Worm (Caenorhabditis elegans) whole organism, dauer: Measurements from ENCODE around the gene pudl-2.
"Not testable (repeated sequence)": the region's sequence is repeated elsewhere in the genome, so short reads cannot be mapped to it uniquely, and the experiment has no call there.

Experiments
- unc-62 ChIP-seq: sonication (generic microtip); optimal IDR thresholded peaks from 2 replicates; lab custom pipeline; 2017; ENCODE audit warnings: missing biosample characterization, missing genetic modification reagents, missing genetic modification characterization

pudl-2 gene

ce11 chrIV:2834516-2834915 lies at the start of gene pudl-2:
pudl-2 (plus strand) TSS chrIV:2834816.
- no peak for TF ChIP-seq unc-62 (GFP tag; lab: Kevin White, UChicago)

- TF ChIP-seq unc-62 (GFP tag; lab: Kevin White, UChicago) = no peak
Measured at ce11 chrIV:2785057-2785456, 49.6 kb upstream of the pudl-2 start.

DNA sequence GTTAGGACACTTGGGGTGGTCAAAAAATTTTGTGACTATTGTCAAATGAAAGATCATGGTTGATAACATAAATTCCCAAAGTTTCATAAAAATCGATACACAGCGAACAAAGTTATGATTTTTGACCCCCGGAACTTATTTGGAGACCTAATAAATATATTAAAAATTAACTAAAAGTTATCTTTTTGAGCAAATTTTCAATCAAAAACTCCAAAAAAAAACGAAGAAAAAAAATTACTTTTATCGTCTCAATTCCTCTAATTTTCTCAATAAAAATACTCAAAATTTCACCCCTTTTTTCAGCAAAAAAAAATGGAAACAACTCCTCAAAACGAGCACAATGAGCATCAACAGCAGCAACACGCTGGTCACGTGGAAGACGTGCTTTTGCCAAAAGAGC lies 46.2 kb upstream of the pudl-2 start, which contains the start of gene atln-1:
Gene atln-1 (plus strand): TSS at position 301 of the 400 bp plus-strand sequence.
- not testable (repeated sequence) for TF ChIP-seq unc-62 (GFP tag; lab: Kevin White, UChicago)

- no peak for TF ChIP-seq unc-62 (GFP tag; lab: Kevin White, UChicago)
Measured at ce11 chrIV:2793956-2794355, 40.7 kb upstream of the pudl-2 start.

DNA sequence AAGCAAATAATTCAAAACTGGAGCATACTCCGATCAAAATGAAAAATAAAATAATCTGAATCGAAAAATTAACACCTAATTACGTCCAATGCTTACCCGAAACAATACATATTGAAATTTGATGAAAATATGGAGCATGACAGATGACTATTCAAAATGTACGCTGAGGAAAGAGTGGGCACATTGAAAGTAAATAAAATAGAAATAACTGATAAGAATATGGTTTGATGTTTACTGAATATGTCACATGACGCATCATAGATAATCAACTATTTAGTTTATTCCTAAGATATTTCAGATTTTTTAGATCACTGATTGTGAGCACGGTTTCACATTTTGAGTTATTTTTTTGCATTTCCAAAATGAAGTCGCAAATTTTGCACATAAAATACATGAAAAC lies 36.3 kb upstream of the pudl-2 start, which contains the start of gene Y54G2A.52:
Gene Y54G2A.52 (minus strand): TSS at position 348 of the 400 bp plus-strand sequence.
- TF ChIP-seq unc-62 (GFP tag; lab: Kevin White, UChicago) = no peak

DNA sequence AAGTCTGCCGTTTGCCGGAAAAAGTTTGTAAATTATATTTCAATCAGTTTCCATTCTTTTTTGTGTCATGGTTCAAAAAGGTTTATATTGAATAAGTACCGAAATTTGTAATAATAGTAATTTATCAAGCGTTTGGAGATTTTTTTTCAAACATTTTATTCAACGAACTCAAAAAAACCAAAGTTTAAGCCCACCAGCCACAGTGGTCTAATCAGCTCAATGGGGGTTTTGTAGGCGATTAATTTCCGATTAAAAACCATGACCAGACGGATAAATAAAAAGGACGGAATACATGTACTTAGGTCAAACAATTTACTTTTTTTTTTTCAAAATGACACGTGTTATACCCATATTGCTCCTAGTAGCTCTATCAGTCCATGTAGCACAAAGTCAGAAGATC lies 35.2 kb upstream of the pudl-2 start, which contains the start of gene Y54G2A.10:
Gene Y54G2A.10 (plus strand): TSS at position 301 of the 400 bp plus-strand sequence.
- TF ChIP-seq unc-62 (GFP tag; lab: Kevin White, UChicago) = no peak

- TF ChIP-seq unc-62 (GFP tag; lab: Kevin White, UChicago) = no peak
Measured at ce11 chrIV:2799890-2800289, 34.7 kb upstream of the pudl-2 start.

DNA sequence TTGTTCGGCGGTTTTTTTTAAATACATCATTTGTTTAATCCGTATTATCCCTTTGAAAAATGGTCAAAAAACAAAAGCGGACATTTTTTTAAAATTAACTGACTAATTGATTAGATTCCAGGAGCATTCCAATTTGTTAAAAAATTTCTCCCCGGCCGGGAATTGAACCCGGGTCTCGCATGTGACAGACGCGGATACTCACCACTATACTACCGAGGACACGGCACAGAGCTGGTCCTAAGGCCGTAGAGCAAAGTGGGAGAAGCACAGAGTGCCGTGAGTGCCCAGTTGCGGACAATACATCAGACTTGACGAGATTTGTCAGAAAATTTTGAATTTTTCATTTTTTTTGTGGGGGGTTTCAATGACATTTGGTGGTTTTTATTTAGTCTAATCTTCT lies 33.6 kb upstream of the pudl-2 start:
- TF ChIP-seq unc-62 (GFP tag; lab: Kevin White, UChicago) = no peak

DNA sequence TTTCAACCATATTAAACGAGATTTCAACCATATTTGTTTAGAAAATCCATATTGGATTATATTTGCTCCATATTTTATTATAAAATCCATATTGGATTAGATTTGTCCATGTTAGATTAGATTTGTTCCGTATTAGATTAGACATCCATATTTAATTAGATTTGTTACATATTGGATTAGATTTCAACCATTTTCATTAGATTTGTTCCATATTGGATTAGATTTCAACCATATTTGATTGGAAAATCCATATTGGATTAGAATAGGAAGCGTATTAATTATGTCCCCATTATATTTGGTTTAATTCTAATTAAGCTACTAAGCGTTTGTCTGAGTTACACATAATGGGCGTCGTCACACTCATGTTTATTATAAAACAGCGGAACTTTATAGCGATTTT lies 33.1 kb upstream of the pudl-2 start, which contains the start of gene Y54G2A.44:
Gene Y54G2A.44 (plus strand): TSS at position 301 of the 400 bp plus-strand sequence.
- not testable (repeated sequence) for TF ChIP-seq unc-62 (GFP tag; lab: Kevin White, UChicago)

DNA sequence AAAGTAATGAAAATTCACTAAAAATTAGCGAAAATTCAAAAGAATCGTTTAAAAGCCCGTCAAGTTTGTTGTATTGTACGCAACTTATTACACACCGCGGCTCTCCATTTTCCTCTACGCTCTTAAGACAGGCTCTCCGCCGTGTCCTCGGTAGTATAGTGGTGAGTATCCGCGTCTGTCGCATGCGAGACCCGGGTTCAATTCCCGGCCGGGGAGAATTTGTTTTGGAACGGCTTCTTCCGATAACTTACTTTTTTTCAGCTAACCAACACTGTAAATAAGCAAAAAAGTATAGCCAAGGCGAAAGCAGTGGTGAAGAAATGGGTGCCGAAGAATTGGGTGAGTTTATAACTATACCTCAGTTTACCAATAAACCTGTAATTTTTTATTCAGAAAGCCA lies 32.4 kb upstream of the pudl-2 start:
- TF ChIP-seq unc-62 (GFP tag; lab: Kevin White, UChicago) = no peak

DNA sequence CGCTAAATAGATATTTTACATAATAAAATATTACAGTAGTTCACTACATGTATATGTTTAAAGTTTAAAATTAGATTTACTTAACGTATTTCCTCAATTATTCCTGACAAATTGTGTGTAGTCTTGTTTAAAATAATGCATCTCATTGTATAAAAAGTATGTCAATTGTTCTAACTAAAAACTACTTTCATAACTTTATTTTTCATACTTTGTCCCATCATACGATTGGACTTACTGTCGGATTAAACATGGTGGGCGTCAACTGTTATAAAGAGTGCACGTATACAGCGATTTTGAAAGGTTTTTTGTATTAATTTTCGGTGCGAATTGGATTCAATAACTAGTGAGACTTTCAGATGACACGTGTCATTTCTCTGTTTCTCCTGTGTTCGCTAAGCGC lies 31.0 kb upstream of the pudl-2 start, which contains the start of gene Y54G2A.32:
Gene Y54G2A.32 (plus strand): TSS at position 301 of the 400 bp plus-strand sequence.
- no peak for TF ChIP-seq unc-62 (GFP tag; lab: Kevin White, UChicago)

- no peak for TF ChIP-seq unc-62 (GFP tag; lab: Kevin White, UChicago)
Measured at ce11 chrIV:2805525-2805924, 29.1 kb upstream of the pudl-2 start, which contains the start of gene Y54G2A.45. Y54G2A.45 (plus strand) TSS chrIV:2805857.

DNA sequence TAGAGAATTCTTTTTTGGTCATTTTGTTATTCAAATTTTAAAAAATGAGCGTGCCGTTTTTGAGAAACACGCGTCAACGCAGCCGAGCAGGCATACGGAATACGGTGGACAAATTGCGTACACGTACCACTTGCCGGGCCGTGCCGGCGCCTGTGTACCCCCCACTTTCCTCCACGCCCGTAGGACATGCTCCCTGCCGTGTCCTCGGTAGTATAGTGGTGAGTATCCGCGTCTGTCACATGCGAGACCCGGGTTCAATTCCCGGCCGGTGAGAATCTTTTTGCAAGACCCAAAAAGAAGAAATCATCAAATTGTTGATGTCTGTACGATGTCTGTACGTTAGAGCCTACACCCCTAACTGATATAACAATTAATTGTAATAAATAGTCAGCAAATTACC lies 26.5 kb upstream of the pudl-2 start:
- TF ChIP-seq unc-62 (GFP tag; lab: Kevin White, UChicago) = no peak

DNA sequence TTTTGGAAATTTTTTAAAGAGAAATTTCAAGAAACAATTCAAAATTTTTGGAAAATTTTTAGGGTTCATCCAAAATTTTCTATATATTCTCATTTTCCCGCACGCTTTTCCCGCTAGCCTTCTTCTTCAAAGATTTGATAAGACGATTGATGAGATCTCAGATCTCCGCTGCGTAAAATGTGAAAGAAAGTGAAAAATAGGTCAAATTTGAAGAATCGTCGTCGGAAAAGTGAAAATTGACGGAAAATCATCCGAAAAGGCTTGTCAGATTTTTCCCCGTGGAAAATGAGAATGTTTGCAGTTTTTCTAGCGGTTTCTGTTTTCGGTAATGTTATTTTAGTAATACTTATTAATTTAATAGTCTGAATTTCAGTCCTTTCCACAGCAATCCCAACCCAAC lies 25.4 kb upstream of the pudl-2 start, which contains the start of gene Y54G2A.76:
Gene Y54G2A.76 (plus strand): TSS at position 203 of the 400 bp plus-strand sequence.
- no peak for TF ChIP-seq unc-62 (GFP tag; lab: Kevin White, UChicago)

ce11 chrIV:2817038-2817437 lies 17.6 kb upstream of the pudl-2 start:
- no peak for TF ChIP-seq unc-62 (GFP tag; lab: Kevin White, UChicago)

- TF ChIP-seq unc-62 (GFP tag; lab: Kevin White, UChicago) = no peak
Measured at ce11 chrIV:2819633-2820032, 15.0 kb upstream of the pudl-2 start, which contains the start of gene Y54G2A.13. Y54G2A.13 (minus strand) TSS chrIV:2819733.

- TF ChIP-seq unc-62 (GFP tag; lab: Kevin White, UChicago) = no peak
Measured at ce11 chrIV:2820408-2820807, 14.2 kb upstream of the pudl-2 start, which contains the start of gene Y54G2A.37. Y54G2A.37 (plus strand) TSS chrIV:2820708.
